Worm (Caenorhabditis elegans) whole organism, mixed stage, embryonic: ENCODE results near the gene T11G6.2.

Experiments used
- M03D4.4 ChIP-seq: sonication (generic microtip); optimal IDR thresholded peaks from 2 replicates; lab custom pipeline; 2017; ENCODE audit warnings: mild to moderate bottlenecking, missing genetic modification characterization, missing compliant biosample characterization
- bed-3 ChIP-seq: fragments of 200-800 bp; sonication (Bioruptor generic); optimal IDR thresholded peaks from 3 replicates; lab custom pipeline; 2018; ENCODE audit warnings: mild to moderate bottlenecking, missing genetic modification characterization, moderate library complexity, missing compliant biosample characterization
- blmp-1 ChIP-seq: fragments of 150-350 bp; optimal IDR thresholded peaks from 2 replicates; lab custom pipeline; 2014; ENCODE audit warnings: missing biosample characterization, missing genetic modification characterization
- ceh-39 ChIP-seq: fragments of 150-350 bp; optimal IDR thresholded peaks from 2 replicates; lab custom pipeline; 2014; ENCODE audit warnings: missing biosample characterization, missing genetic modification characterization
- ceh-43 ChIP-seq: fragments of 200-800 bp; sonication (Bioruptor generic); optimal IDR thresholded peaks from 2 replicates; lab custom pipeline; 2018; ENCODE audit warnings: mild to moderate bottlenecking, missing genetic modification characterization, moderate library complexity, missing compliant biosample characterization
- ceh-83 ChIP-seq: fragments of 200-800 bp; sonication (Bioruptor generic); optimal IDR thresholded peaks from 2 replicates; lab custom pipeline; 2018; ENCODE audit warnings: mild to moderate bottlenecking, missing genetic modification characterization, missing compliant biosample characterization
- ces-1 ChIP-seq: fragments of 150-350 bp; optimal IDR thresholded peaks from 2 replicates; lab custom pipeline; 2014; ENCODE audit warnings: missing biosample characterization, missing genetic modification reagents, missing genetic modification characterization
- cnd-1 ChIP-seq: fragments of 200-800 bp; sonication (Bioruptor generic); optimal IDR thresholded peaks from 2 replicates; lab custom pipeline; 2018; ENCODE audit warnings: mild to moderate bottlenecking, missing genetic modification characterization, missing compliant biosample characterization
- drap-1 ChIP-seq: fragments of 200-800 bp; sonication (Bioruptor generic); optimal IDR thresholded peaks from 3 replicates; lab custom pipeline; 2018; ENCODE audit warnings: mild to moderate bottlenecking, missing genetic modification characterization, missing compliant biosample characterization
- elt-1 ChIP-seq: sonication (generic microtip); optimal IDR thresholded peaks from 2 replicates; lab custom pipeline; 2017; ENCODE audit warnings: missing genetic modification characterization, mild to moderate bottlenecking, missing compliant biosample characterization, antibody characterized with exemption, moderate library complexity, borderline replicate concordance; ENCODE audit not compliant: insufficient read depth
- elt-3 ChIP-seq: fragments of 150-350 bp; optimal IDR thresholded peaks from 2 replicates; lab custom pipeline; 2014; ENCODE audit warnings: missing biosample characterization, missing genetic modification characterization
- flh-1 ChIP-seq: fragments of 200-800 bp; sonication (Bioruptor generic); optimal IDR thresholded peaks from 2 replicates; lab custom pipeline; 2018; ENCODE audit warnings: mild to moderate bottlenecking, missing genetic modification characterization, moderate library complexity, missing compliant biosample characterization
- ham-2 ChIP-seq: fragments of 200-800 bp; sonication (Bioruptor generic); optimal IDR thresholded peaks from 2 replicates; lab custom pipeline; 2018; ENCODE audit warnings: mild to moderate bottlenecking, missing genetic modification characterization, missing compliant biosample characterization
- hlh-1 ChIP-seq: fragments of 150-350 bp; optimal IDR thresholded peaks from 2 replicates; lab custom pipeline; 2014; ENCODE audit warnings: missing biosample characterization, missing genetic modification reagents, missing genetic modification characterization
- lin-13 ChIP-seq: fragments of 150-350 bp; optimal IDR thresholded peaks from 2 replicates; lab custom pipeline; 2014; ENCODE audit warnings: missing biosample characterization, missing genetic modification characterization
- lsy-2 ChIP-seq: fragments of 150-350 bp; optimal IDR thresholded peaks from 2 replicates; lab custom pipeline; 2014; ENCODE audit warnings: missing biosample characterization, missing genetic modification characterization
- mab-5 ChIP-seq: fragments of 150-350 bp; optimal IDR thresholded peaks from 2 replicates; lab custom pipeline; 2014; ENCODE audit warnings: missing biosample characterization, missing genetic modification characterization
- mep-1 ChIP-seq: fragments of 150-350 bp; optimal IDR thresholded peaks from 2 replicates; lab custom pipeline; 2017; ENCODE audit warnings: missing biosample characterization, missing genetic modification reagents, missing genetic modification characterization, inconsistent platforms
- mls-2 ChIP-seq: sonication (generic microtip); optimal IDR thresholded peaks from 2 replicates; lab custom pipeline; 2016; ENCODE audit warnings: mild to moderate bottlenecking, missing genetic modification characterization, moderate library complexity, missing compliant biosample characterization
- nhr-12 ChIP-seq: fragments of 150-350 bp; optimal IDR thresholded peaks from 2 replicates; lab custom pipeline; 2014; ENCODE audit warnings: missing biosample characterization, missing genetic modification characterization
- nhr-2 ChIP-seq: fragments of 150-350 bp; optimal IDR thresholded peaks from 2 replicates; lab custom pipeline; 2014; ENCODE audit warnings: missing biosample characterization, missing genetic modification characterization
- nhr-237 ChIP-seq: fragments of 150-350 bp; optimal IDR thresholded peaks from 2 replicates; lab custom pipeline; 2014; ENCODE audit warnings: missing biosample characterization, missing genetic modification characterization
- nhr-28 ChIP-seq: fragments of 150-350 bp; optimal IDR thresholded peaks from 2 replicates; lab custom pipeline; 2014; ENCODE audit warnings: missing biosample characterization, missing genetic modification characterization
- nhr-76 ChIP-seq: sonication (generic microtip); optimal IDR thresholded peaks from 2 replicates; lab custom pipeline; 2017; ENCODE audit warnings: missing biosample characterization, missing genetic modification characterization
- pha-4 ChIP-seq: fragments of 150-350 bp; optimal IDR thresholded peaks from 2 replicates; lab custom pipeline; 2018; ENCODE audit warnings: missing biosample characterization, missing genetic modification reagents, missing genetic modification characterization
- sem-2 ChIP-seq: fragments of 200-800 bp; sonication (Bioruptor generic); optimal IDR thresholded peaks from 2 replicates; lab custom pipeline; 2018; ENCODE audit warnings: mild to moderate bottlenecking, missing genetic modification characterization, missing compliant biosample characterization
- sptf-1 ChIP-seq: sonication (generic microtip); optimal IDR thresholded peaks from 2 replicates; lab custom pipeline; 2017; ENCODE audit warnings: mild to moderate bottlenecking, missing genetic modification characterization, moderate library complexity, missing compliant biosample characterization
- tbx-8 ChIP-seq: fragments of 200-800 bp; sonication (Bioruptor generic); optimal IDR thresholded peaks from 2 replicates; lab custom pipeline; 2018; ENCODE audit warnings: mild to moderate bottlenecking, missing genetic modification characterization, moderate library complexity, missing compliant biosample characterization
- unc-120 ChIP-seq: sonication (generic microtip); optimal IDR thresholded peaks from 2 replicates; lab custom pipeline; 2017; ENCODE audit warnings: missing genetic modification characterization, missing compliant biosample characterization; ENCODE audit not compliant: poor library complexity, severe bottlenecking
- unc-39 ChIP-seq: fragments of 150-350 bp; optimal IDR thresholded peaks from 2 replicates; lab custom pipeline; 2014; ENCODE audit warnings: missing biosample characterization, missing genetic modification characterization
- unc-62 ChIP-seq: fragments of 150-350 bp; optimal IDR thresholded peaks from 2 replicates; lab custom pipeline; 2014; ENCODE audit warnings: missing biosample characterization, missing genetic modification reagents, missing genetic modification characterization
- zip-8 ChIP-seq: fragments of 150-350 bp; optimal IDR thresholded peaks from 2 replicates; lab custom pipeline; 2014; ENCODE audit warnings: missing biosample characterization, missing genetic modification characterization
- ztf-11 ChIP-seq: fragments of 150-350 bp; optimal IDR thresholded peaks from 2 replicates; lab custom pipeline; 2014; ENCODE audit warnings: missing biosample characterization, missing genetic modification characterization

Gene T11G6.2

ce11 chrIV:10826029-10826428 is 32.3 kb downstream of the T11G6.2 start:
- TF ChIP-seq lin-13 (tag; lab: Kevin White, UChicago) = no peak
- TF ChIP-seq elt-3 (tag; lab: Kevin White, UChicago) = no peak
- TF ChIP-seq flh-1 (GFP tag; lab: Kevin White, UChicago) = no peak
- no peak for TF ChIP-seq tbx-8 (GFP tag; lab: Kevin White, UChicago)
- TF ChIP-seq elt-1 (tag; lab: Kevin White, UChicago) = no peak
- no peak for TF ChIP-seq pha-4 (tag; lab: Kevin White, UChicago)
- no peak for TF ChIP-seq nhr-237 (tag; lab: Kevin White, UChicago)
- no peak for TF ChIP-seq drap-1 (GFP tag; lab: Kevin White, UChicago)
- TF ChIP-seq lsy-2 (tag; lab: Kevin White, UChicago) = no peak
- TF ChIP-seq cnd-1 = no peak
- TF ChIP-seq mab-5 (tag; lab: Kevin White, UChicago) = no peak
- no peak for TF ChIP-seq zip-8 (tag; lab: Kevin White, UChicago)
- no peak for TF ChIP-seq nhr-28 (tag; lab: Kevin White, UChicago)
- no peak for TF ChIP-seq sem-2 (GFP tag; lab: Kevin White, UChicago)

DNA sequence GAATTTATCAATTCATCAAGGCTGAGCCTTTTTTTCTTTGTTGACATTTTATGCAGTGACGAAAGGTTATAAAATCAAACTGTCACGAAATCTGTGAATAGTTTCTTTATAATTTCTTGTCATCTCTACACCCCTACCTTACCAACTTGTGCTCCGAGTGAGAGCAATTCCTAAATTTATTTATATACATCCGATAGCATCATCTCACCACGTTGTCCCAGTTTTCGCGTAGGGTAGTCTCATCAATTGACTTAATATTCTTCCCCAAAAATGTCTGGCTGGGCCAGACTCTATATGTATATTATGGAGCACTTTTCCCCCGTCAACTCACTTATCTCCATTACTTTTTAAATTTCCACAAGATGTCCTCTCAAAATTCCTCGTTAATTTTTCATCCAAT is 32.9 kb downstream of the T11G6.2 start:
- no peak for TF ChIP-seq hlh-1 (tag; lab: Kevin White, UChicago)
- TF ChIP-seq sem-2 (GFP tag; lab: Kevin White, UChicago) = no peak
- no peak for TF ChIP-seq sptf-1
- TF ChIP-seq elt-3 (tag; lab: Kevin White, UChicago) = no peak
- no peak for TF ChIP-seq nhr-237 (tag; lab: Kevin White, UChicago)
- no peak for TF ChIP-seq bed-3
- no peak for TF ChIP-seq ceh-43
- TF ChIP-seq mep-1 (tag; lab: Kevin White, UChicago) = no peak

DNA sequence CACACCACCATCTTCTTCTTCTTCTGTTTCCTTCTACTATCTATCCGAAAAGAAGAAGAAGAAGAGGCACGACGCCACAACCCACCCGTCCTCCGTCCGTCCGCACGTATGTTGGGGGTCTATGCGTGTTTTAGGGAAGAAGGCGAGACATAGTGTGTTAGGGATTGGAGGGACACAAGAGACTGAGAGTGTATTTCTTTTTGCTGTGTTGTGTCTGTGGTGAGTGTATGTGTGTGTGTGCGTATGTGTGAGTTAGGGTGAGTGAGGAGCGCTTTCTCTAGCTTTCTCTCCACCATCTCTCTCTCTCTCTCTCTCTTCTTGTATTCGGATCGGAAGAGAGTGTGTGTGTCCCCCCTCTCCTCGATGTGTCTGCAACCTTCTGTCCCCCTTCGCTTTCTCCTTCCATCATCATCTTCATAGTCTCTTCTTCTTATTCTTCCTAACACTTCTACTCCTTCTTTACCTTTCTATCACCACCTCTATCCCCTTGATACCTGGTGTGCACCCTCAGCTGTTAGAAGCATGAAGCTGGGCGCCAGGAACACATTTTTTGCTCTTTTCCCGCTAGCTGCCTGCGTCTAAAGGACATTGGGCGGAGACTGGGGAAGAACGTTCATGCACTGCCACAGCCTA is 36.5 kb downstream of the T11G6.2 start:
- TF ChIP-seq cnd-1 (peak; percentile 42), nhr-2 (tag; lab: Kevin White, UChicago) (peak; percentile 63), lin-13 (tag; lab: Kevin White, UChicago) (no peak), flh-1 (GFP tag; lab: Kevin White, UChicago) (no peak), unc-62 (GFP tag; lab: Kevin White, UChicago) (peak; percentile 88), elt-3 (tag; lab: Kevin White, UChicago) (peak; percentile 7), mep-1 (tag; lab: Kevin White, UChicago) (peak; percentile 81), tbx-8 (GFP tag; lab: Kevin White, UChicago) (peak; percentile 3), ceh-43 (no peak), hlh-1 (tag; lab: Kevin White, UChicago) (peak; percentile 63), nhr-76 (tag; lab: Kevin White, UChicago) (no peak), sem-2 (GFP tag; lab: Kevin White, UChicago) (no peak), ceh-39 (tag; lab: Kevin White, UChicago) (no peak), ceh-83 (peak; percentile 57), ztf-11 (peak; percentile 84), sptf-1 (peak; percentile 77), ces-1 (GFP tag; lab: Kevin White, UChicago) (peak; percentile 76), blmp-1 (tag; lab: Kevin White, UChicago) (peak; percentile 77), mls-2 (tag; lab: Kevin White, UChicago) (peak; percentile 61), drap-1 (GFP tag; lab: Kevin White, UChicago) (peak; percentile 48), nhr-12 (no peak), ham-2 (peak; percentile 92), lsy-2 (tag; lab: Kevin White, UChicago) (peak; percentile 71), elt-1 (tag; lab: Kevin White, UChicago) (peak; percentile 61), zip-8 (tag; lab: Kevin White, UChicago) (no peak), bed-3 (no peak), M03D4.4 (peak; percentile 72), unc-120 (tag; lab: Kevin White, UChicago) (peak; percentile 90), unc-39 (tag; lab: Kevin White, UChicago) (peak; percentile 73), nhr-237 (tag; lab: Kevin White, UChicago) (peak; percentile 80), pha-4 (tag; lab: Kevin White, UChicago) (peak; percentile 90)
